Worm (Caenorhabditis elegans) whole organism, L1 larva: ENCODE results near the gene fli-1.

ENCODE experiments used
- C34B4.2 ChIP-seq: sonication (generic microtip); optimal IDR thresholded peaks from 2 replicates; lab custom pipeline; 2017; ENCODE audit warnings: mild to moderate bottlenecking, missing genetic modification characterization, missing compliant biosample characterization
- Y116A8C.19 ChIP-seq: sonication (generic microtip); optimal IDR thresholded peaks from 2 replicates; lab custom pipeline; 2016; ENCODE audit warnings: missing compliant biosample characterization, missing genetic modification characterization, borderline replicate concordance
- aha-1 ChIP-seq: fragments of 150-350 bp; optimal IDR thresholded peaks from 2 replicates; lab custom pipeline; 2014; ENCODE audit warnings: missing biosample characterization, missing genetic modification characterization
- blmp-1 ChIP-seq: fragments of 150-350 bp; optimal IDR thresholded peaks from 2 replicates; lab custom pipeline; 2014; ENCODE audit warnings: missing biosample characterization, missing genetic modification characterization
- ceh-63 ChIP-seq: fragments of 200-800 bp; sonication (Bioruptor generic); optimal IDR thresholded peaks from 2 replicates; lab custom pipeline; 2018; ENCODE audit warnings: mild to moderate bottlenecking, missing genetic modification characterization, missing compliant biosample characterization
- ceh-82 ChIP-seq, 3 experiments: fragments of 150-350 bp in 1 of 3; sonication (generic microtip) in 2 of 3; optimal IDR thresholded peaks; 2 replicates each; lab custom pipeline; 2014 to 2017; ENCODE audit warnings: missing biosample characterization in 3 of 3, missing genetic modification characterization in 3 of 3
- ceh-90 ChIP-seq: sonication (generic microtip); optimal IDR thresholded peaks from 2 replicates; lab custom pipeline; 2016; ENCODE audit warnings: missing genetic modification characterization, missing compliant biosample characterization
- dsc-1 ChIP-seq: sonication (generic microtip); optimal IDR thresholded peaks from 2 replicates; lab custom pipeline; 2016; ENCODE audit warnings: mild to moderate bottlenecking, missing genetic modification characterization, missing compliant biosample characterization
- efl-1 ChIP-seq, 4 experiments: fragments of 150-350 bp; optimal IDR thresholded peaks in 3 of 4; peaks in 1 of 4; 1 replicate in 1 of 4; 2 replicates in 3 of 4; lab custom pipeline; 2014; ENCODE audit warnings: missing biosample characterization in 2 of 4, missing genetic modification characterization in 2 of 4, missing genetic modification reagents in 2 of 4
- efl-3 ChIP-seq: fragments of 200-800 bp; sonication (Bioruptor generic); optimal IDR thresholded peaks from 2 replicates; lab custom pipeline; 2018; ENCODE audit warnings: mild to moderate bottlenecking, missing genetic modification characterization, missing compliant biosample characterization
- elt-2 ChIP-seq: sonication (generic microtip); optimal IDR thresholded peaks from 2 replicates; lab custom pipeline; 2016; ENCODE audit warnings: missing genetic modification characterization, mild to moderate bottlenecking, inconsistent platforms, missing compliant biosample characterization, missing genetic modification reagents
- elt-3 ChIP-seq, 6 experiments: fragments of 150-350 bp in 1 of 6; sonication (generic microtip); optimal IDR thresholded peaks; 2 replicates each; lab custom pipeline; 2017 to 2018; ENCODE audit warnings: missing biosample characterization in 6 of 6, missing genetic modification characterization in 6 of 6, inconsistent platforms in 1 of 6
- ets-5 ChIP-seq: fragments of 200-800 bp; sonication (Bioruptor generic); IDR thresholded peaks from 2 replicates; pipeline ENCODE4 v1.3.6; 2022; ENCODE audit warnings: missing genetic modification characterization, missing compliant biosample characterization
- fkh-10 ChIP-seq: sonication (generic microtip); optimal IDR thresholded peaks from 2 replicates; lab custom pipeline; 2017; ENCODE audit warnings: missing biosample characterization, missing genetic modification reagents, missing genetic modification characterization
- fos-1 ChIP-seq: fragments of 150-350 bp; optimal IDR thresholded peaks from 2 replicates; lab custom pipeline; 2014; ENCODE audit warnings: missing biosample characterization, missing genetic modification characterization
- hlh-17 ChIP-seq: fragments of 200-800 bp; sonication (Bioruptor generic); optimal IDR thresholded peaks from 2 replicates; lab custom pipeline; 2018; ENCODE audit warnings: missing genetic modification characterization, mild to moderate bottlenecking, missing compliant biosample characterization, moderate library complexity, borderline replicate concordance
- hpl-2 ChIP-seq: fragments of 150-350 bp; optimal IDR thresholded peaks from 2 replicates; lab custom pipeline; 2014; ENCODE audit warnings: missing biosample characterization, missing genetic modification reagents, missing genetic modification characterization
- lin-13 ChIP-seq: fragments of 150-350 bp; optimal IDR thresholded peaks from 2 replicates; lab custom pipeline; 2014; ENCODE audit warnings: missing biosample characterization, missing genetic modification reagents, missing genetic modification characterization
- lin-14 ChIP-seq: fragments of 200-800 bp; sonication (Bioruptor generic); optimal IDR thresholded peaks from 2 replicates; lab custom pipeline; 2018; ENCODE audit warnings: mild to moderate bottlenecking, missing genetic modification characterization, moderate library complexity, missing compliant biosample characterization
- lin-15B ChIP-seq: fragments of 150-350 bp; sonication (generic microtip); optimal IDR thresholded peaks from 3 replicates; lab custom pipeline; 2014; ENCODE audit warnings: missing biosample characterization, missing genetic modification characterization
- lin-35 ChIP-seq, 2 experiments: fragments of 150-350 bp; optimal IDR thresholded peaks; 2 replicates each; lab custom pipeline; 2014; ENCODE audit warnings: missing biosample characterization in 2 of 2, missing genetic modification characterization in 2 of 2, missing genetic modification reagents in 2 of 2
- lir-3 ChIP-seq: sonication (generic microtip); optimal IDR thresholded peaks from 2 replicates; lab custom pipeline; 2016; ENCODE audit warnings: mild to moderate bottlenecking, missing genetic modification characterization, moderate library complexity, missing compliant biosample characterization; ENCODE audit not compliant: poor library complexity
- mdl-1 ChIP-seq, 2 experiments: fragments of 150-350 bp; optimal IDR thresholded peaks; 2 replicates each; lab custom pipeline; 2014 to 2017; ENCODE audit warnings: missing biosample characterization in 2 of 2, missing genetic modification characterization in 2 of 2, inconsistent platforms in 1 of 2
- mef-2 ChIP-seq: fragments of 150-350 bp; optimal IDR thresholded peaks from 2 replicates; lab custom pipeline; 2014; ENCODE audit warnings: missing biosample characterization, missing genetic modification characterization
- mep-1 ChIP-seq: fragments of 150-350 bp; optimal IDR thresholded peaks from 2 replicates; lab custom pipeline; 2014; ENCODE audit warnings: missing biosample characterization, missing genetic modification characterization
- nhr-11 ChIP-seq: fragments of 150-350 bp; optimal IDR thresholded peaks from 2 replicates; lab custom pipeline; 2014; ENCODE audit warnings: missing biosample characterization, missing genetic modification characterization
- nhr-12 ChIP-seq: sonication (generic microtip); optimal IDR thresholded peaks from 2 replicates; lab custom pipeline; 2017; ENCODE audit warnings: missing biosample characterization, missing genetic modification characterization
- nhr-19 ChIP-seq: fragments of 200-800 bp; sonication (Bioruptor generic); conservative IDR thresholded peaks from 2 replicates; pipeline ENCODE4 v1.3.6; 2022; ENCODE audit warnings: missing genetic modification characterization, missing compliant biosample characterization
- nhr-237 ChIP-seq: fragments of 150-350 bp; optimal IDR thresholded peaks from 2 replicates; lab custom pipeline; 2014; ENCODE audit warnings: missing biosample characterization, missing genetic modification characterization
- nhr-71 ChIP-seq: sonication (generic microtip); optimal IDR thresholded peaks from 2 replicates; lab custom pipeline; 2016; ENCODE audit warnings: mild to moderate bottlenecking, missing genetic modification characterization, moderate library complexity, missing compliant biosample characterization
- nhr-84 ChIP-seq: sonication (generic microtip); optimal IDR thresholded peaks from 2 replicates; lab custom pipeline; 2017; ENCODE audit warnings: missing biosample characterization, missing genetic modification characterization
- nhr-85 ChIP-seq: sonication (generic microtip); peaks from one replicate; lab custom pipeline; 2016; ENCODE audit warnings: missing genetic modification characterization, inconsistent platforms, missing compliant biosample characterization
- nhr-90 ChIP-seq: sonication (generic microtip); optimal IDR thresholded peaks from 2 replicates; lab custom pipeline; 2016; ENCODE audit warnings: mild to moderate bottlenecking, missing genetic modification characterization, missing compliant biosample characterization; ENCODE audit not compliant: poor library complexity
- pqm-1 ChIP-seq: sonication (generic microtip); optimal IDR thresholded peaks from 3 replicates; lab custom pipeline; 2017; ENCODE audit warnings: missing biosample characterization, missing genetic modification characterization
- rnt-1 ChIP-seq: sonication (generic microtip); optimal IDR thresholded peaks from 2 replicates; lab custom pipeline; 2016; ENCODE audit warnings: mild to moderate bottlenecking, missing genetic modification characterization, moderate library complexity, missing compliant biosample characterization
- sptf-1 ChIP-seq: fragments of 150-350 bp; optimal IDR thresholded peaks from 2 replicates; lab custom pipeline; 2014; ENCODE audit warnings: missing biosample characterization, missing genetic modification characterization
- swsn-7 ChIP-seq: sonication (generic microtip); optimal IDR thresholded peaks from 2 replicates; lab custom pipeline; 2016; ENCODE audit warnings: missing genetic modification characterization, missing compliant biosample characterization
- unc-30 ChIP-seq: sonication (generic microtip); optimal IDR thresholded peaks from 2 replicates; lab custom pipeline; 2017; ENCODE audit warnings: missing biosample characterization, missing genetic modification characterization
- unc-86 ChIP-seq: sonication (generic microtip); optimal IDR thresholded peaks from 2 replicates; lab custom pipeline; 2016; ENCODE audit warnings: missing genetic modification characterization, missing compliant biosample characterization
- unc-98 ChIP-seq: fragments of 200-800 bp; sonication (Bioruptor generic); IDR thresholded peaks from 2 replicates; pipeline ENCODE4 v1.3.6; 2022; ENCODE audit warnings: missing genetic modification characterization, missing compliant biosample characterization
- vab-15 ChIP-seq: sonication (generic microtip); optimal IDR thresholded peaks from 2 replicates; lab custom pipeline; 2017; ENCODE audit warnings: missing genotype, mild to moderate bottlenecking, missing genetic modification characterization, missing compliant biosample characterization
- ztf-11 ChIP-seq, 2 experiments: sonication (generic microtip); optimal IDR thresholded peaks; 2 replicates each; lab custom pipeline; 2016 to 2017; ENCODE audit warnings: missing genetic modification characterization in 2 of 2, missing biosample characterization in 1 of 2, missing compliant biosample characterization in 1 of 2

Gene fli-1

DNA sequence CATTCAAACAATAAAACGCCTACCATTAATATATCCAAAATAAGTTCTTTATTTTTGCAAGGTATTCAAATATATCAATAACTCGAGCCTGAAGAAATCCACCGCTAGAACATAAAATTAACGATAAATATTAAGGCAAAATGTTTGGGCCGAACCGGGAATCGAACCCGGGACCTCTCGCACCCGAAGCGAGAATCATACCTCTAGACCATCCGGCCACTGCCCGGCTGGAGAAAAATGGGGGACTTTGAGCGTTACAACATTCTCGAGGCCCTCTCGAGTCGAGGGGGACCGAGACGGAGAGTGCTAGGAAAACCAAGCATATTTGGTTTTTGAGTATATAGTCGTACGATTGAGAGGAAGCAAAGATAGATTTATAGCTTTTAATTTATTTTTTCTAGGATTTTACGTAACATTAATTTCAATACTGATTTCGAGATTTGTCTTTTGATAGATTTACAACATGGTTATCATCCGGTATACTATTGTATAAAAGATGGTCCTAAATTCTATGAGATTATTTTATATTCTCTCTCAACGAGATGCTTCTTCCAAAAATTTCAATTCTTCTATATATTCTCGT is 33.2 kb downstream of the fli-1 start, which contains the start of gene flp-23 (continued):
- TF ChIP-seq efl-3 (GFP tag; lab: Kevin White, UChicago): no peak
- TF ChIP-seq C34B4.2 (tag; lab: Kevin White, UChicago): no peak
- TF ChIP-seq unc-30 (tag; lab: Kevin White, UChicago): no peak
- TF ChIP-seq mep-1 (tag; lab: Kevin White, UChicago): peak; percentile 20
- TF ChIP-seq lin-13 (GFP tag; lab: Kevin White, UChicago): peak; percentile 1
- no peak for TF ChIP-seq nhr-84
- TF ChIP-seq Y116A8C.19: no peak
- peak in 1 of 2 experiments; percentile 23 for TF ChIP-seq mdl-1 (tag; optimal IDR thresholded peaks at IDR 0.05; lab: Kevin White, UChicago)
- TF ChIP-seq hlh-17 (GFP tag; lab: Kevin White, UChicago): no peak
- TF ChIP-seq nhr-237 (tag; lab: Kevin White, UChicago): no peak
- peak; percentile 17 for TF ChIP-seq lir-3 (tag; lab: Kevin White, UChicago)
- TF ChIP-seq nhr-11: no peak
- TF ChIP-seq unc-98 (GFP tag; lab: Robert Waterston, UW): no peak
- peak; percentile 47 for TF ChIP-seq rnt-1
- TF ChIP-seq sptf-1: no peak
- no peak for TF ChIP-seq ceh-90 (tag; lab: Kevin White, UChicago)
- TF ChIP-seq blmp-1 (tag; lab: Kevin White, UChicago): no peak
- no peak for TF ChIP-seq lin-15B (tag; lab: Kevin White, UChicago)
- TF ChIP-seq ets-5 (GFP tag; lab: Robert Waterston, UW): no peak
- peak; percentile 52 for TF ChIP-seq lin-14 (GFP tag; lab: Kevin White, UChicago)
- TF ChIP-seq dsc-1 (tag; lab: Kevin White, UChicago): peak; percentile 12
- TF ChIP-seq elt-3 (tag; optimal IDR thresholded peaks at IDR 0.05; lab: Kevin White, UChicago): no peak
- peak in 1 of 3 experiments; percentile 37 for TF ChIP-seq ceh-82 (tag; optimal IDR thresholded peaks at IDR 0.05; lab: Kevin White, UChicago)
- no peak for TF ChIP-seq hpl-2 (GFP tag; lab: Kevin White, UChicago)
- no peak for TF ChIP-seq nhr-19 (GFP tag; lab: Robert Waterston, UW)

DNA sequence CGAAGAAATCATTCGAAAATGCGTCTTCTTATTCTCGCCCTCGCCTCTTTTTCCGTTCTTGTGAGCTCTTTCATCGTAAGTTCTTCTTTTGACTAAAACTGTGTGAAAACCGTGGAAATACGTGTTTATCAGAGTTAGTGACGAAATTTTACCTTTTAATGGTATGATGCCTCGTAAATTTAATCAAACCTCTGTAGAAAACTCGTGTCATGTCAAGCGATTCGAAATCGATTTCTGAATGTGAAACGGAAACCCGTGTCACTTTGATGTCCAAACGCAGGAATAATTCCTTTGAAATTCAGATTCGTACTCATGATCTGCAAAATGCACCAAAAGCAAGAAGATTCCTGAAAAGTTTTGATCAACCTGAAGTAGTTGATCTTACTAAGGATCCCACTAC is 34.9 kb downstream of the fli-1 start, which contains the start of gene F22B7.3:
F22B7.3 (plus strand) TSS at position 301 of the 400 bp plus-strand sequence.
- no peak for TF ChIP-seq unc-86 (tag; lab: Kevin White, UChicago)
- TF ChIP-seq, all 84 proteins: peak for 0

DNA sequence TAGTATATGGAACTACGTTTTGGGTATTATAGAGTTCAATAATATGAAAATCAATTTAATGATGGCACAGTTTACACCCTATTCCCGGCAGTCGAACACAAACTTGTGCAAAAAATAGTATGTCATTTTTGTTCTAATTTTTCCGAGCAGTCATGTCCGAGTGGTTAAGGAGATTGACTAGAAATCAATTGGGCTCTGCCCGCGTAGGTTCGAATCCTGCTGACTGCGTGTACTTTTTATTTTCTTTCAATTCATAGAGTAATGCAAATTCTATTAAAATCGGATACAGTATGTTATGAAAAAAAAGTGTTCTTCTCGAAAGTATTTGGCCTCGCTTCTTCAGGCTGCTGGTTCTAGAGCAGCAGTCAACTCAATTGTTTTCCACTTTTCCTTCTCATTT is 37.5 kb downstream of the fli-1 start:
- TF ChIP-seq fos-1 (tag; lab: Kevin White, UChicago): no peak
- no peak for TF ChIP-seq hlh-17 (GFP tag; lab: Kevin White, UChicago)
- TF ChIP-seq efl-1 (optimal IDR thresholded peaks at IDR 0.05; lab: Kevin White, UChicago): no peak
- peak in 1 of 2 experiments; percentile 46 for TF ChIP-seq efl-1 (GFP tag; optimal IDR thresholded peaks at IDR 0.05 in 1 of 2; lab: Kevin White, UChicago)
- no peak for TF ChIP-seq ztf-11 (tag; optimal IDR thresholded peaks at IDR 0.05; lab: Kevin White, UChicago)
- TF ChIP-seq lin-13 (GFP tag; lab: Kevin White, UChicago): no peak
- no peak for TF ChIP-seq aha-1 (tag; lab: Kevin White, UChicago)
- TF ChIP-seq unc-30 (tag; lab: Kevin White, UChicago): no peak
- no peak for TF ChIP-seq lin-15B (tag; lab: Kevin White, UChicago)

- TF ChIP-seq pqm-1 (tag; lab: Kevin White, UChicago): no peak
- no peak for TF ChIP-seq nhr-237 (tag; lab: Kevin White, UChicago)
- TF ChIP-seq elt-2 (tag; lab: Kevin White, UChicago): no peak
- TF ChIP-seq lin-35 (GFP tag; optimal IDR thresholded peaks at IDR 0.05; lab: Kevin White, UChicago): no peak
- TF ChIP-seq nhr-12 (tag; lab: Kevin White, UChicago): no peak
- TF ChIP-seq swsn-7 (tag; lab: Kevin White, UChicago): no peak
- TF ChIP-seq mef-2: no peak
- no peak for TF ChIP-seq vab-15
- TF ChIP-seq sptf-1: no peak
- no peak for TF ChIP-seq fkh-10 (GFP tag; lab: Kevin White, UChicago)
- no peak for TF ChIP-seq nhr-71
- no peak for TF ChIP-seq lin-13 (GFP tag; lab: Kevin White, UChicago)
- TF ChIP-seq nhr-84: no peak
- no peak for TF ChIP-seq elt-3 (tag; optimal IDR thresholded peaks at IDR 0.05; lab: Kevin White, UChicago)
- TF ChIP-seq ceh-63 (GFP tag; lab: Kevin White, UChicago): no peak
- no peak for TF ChIP-seq ceh-90 (tag; lab: Kevin White, UChicago)
- TF ChIP-seq nhr-85: no peak
- TF ChIP-seq nhr-90: no peak
These were observed 39.9 kb downstream of the fli-1 start, which contains the start of gene twk-7 for ce11 chrIII:8643639-8644038. TSS of gene twk-7 (minus strand) at chrIII:8643739.
